Worm (Caenorhabditis elegans): ENCODE data around the gene T07A9.14.

DNA sequence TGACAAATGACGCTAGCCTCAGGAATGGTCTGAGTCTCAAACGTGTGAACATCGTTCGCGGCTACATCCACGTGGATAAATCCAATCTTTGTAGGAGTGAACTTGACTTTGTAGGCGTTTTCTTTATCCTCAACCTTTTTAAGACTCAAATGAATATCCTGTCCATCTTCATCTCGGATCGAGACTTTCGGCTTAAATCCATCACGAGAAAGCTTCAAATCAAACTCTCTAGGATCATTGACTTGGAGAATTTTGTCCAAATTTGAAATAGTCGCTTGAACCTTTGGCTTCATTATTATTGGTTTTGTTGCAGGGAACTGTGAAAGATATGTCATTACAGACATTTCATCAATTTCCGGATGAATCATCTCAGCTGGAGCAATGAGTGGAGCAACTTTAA, 12.5 kb upstream of the T07A9.14 start:
- TF ChIP-seq ztf-23 (GFP tag; IDR thresholded peaks at IDR 0.05) (no peak), flt-1 (GFP tag; IDR thresholded peaks at IDR 0.05) (no peak)
